Worm (Caenorhabditis elegans) whole organism, L1 larva: ENCODE data around the gene F54G2.1.
A peak's percentile ranks its signal among the peaks of the same experiment; 100 is the strongest.

Experiments used
- C16A3.4 ChIP-seq: fragments of 150-350 bp; optimal IDR thresholded peaks from 2 replicates; lab custom pipeline; 2014; ENCODE audit warnings: missing biosample characterization, missing genetic modification characterization
- C34B4.2 ChIP-seq: sonication (generic microtip); optimal IDR thresholded peaks from 2 replicates; lab custom pipeline; 2017; ENCODE audit warnings: mild to moderate bottlenecking, missing genetic modification characterization, missing compliant biosample characterization
- F16B12.6 ChIP-seq: fragments of 150-350 bp; optimal IDR thresholded peaks from 2 replicates; lab custom pipeline; 2014; ENCODE audit warnings: missing biosample characterization, missing genetic modification characterization
- Y116A8C.19 ChIP-seq: sonication (generic microtip); optimal IDR thresholded peaks from 2 replicates; lab custom pipeline; 2016; ENCODE audit warnings: missing compliant biosample characterization, missing genetic modification characterization, borderline replicate concordance
- alr-1 ChIP-seq: fragments of 200-800 bp; sonication (Bioruptor generic); optimal IDR thresholded peaks from 2 replicates; lab custom pipeline; 2018; ENCODE audit warnings: borderline replicate concordance, mild to moderate bottlenecking, missing genetic modification characterization, missing compliant biosample characterization
- aly-2 ChIP-seq: fragments of 150-350 bp; optimal IDR thresholded peaks from 2 replicates; lab custom pipeline; 2014; ENCODE audit warnings: missing biosample characterization, missing genetic modification characterization
- ama-1 ChIP-seq: fragments of 150-350 bp; optimal IDR thresholded peaks from 2 replicates; lab custom pipeline; 2014
- ceh-82 ChIP-seq, 3 experiments: fragments of 150-350 bp in 1 of 3; sonication (generic microtip) in 2 of 3; optimal IDR thresholded peaks; 2 replicates each; lab custom pipeline; 2014 to 2017; ENCODE audit warnings: missing biosample characterization in 3 of 3, missing genetic modification characterization in 3 of 3
- ceh-88 ChIP-seq: fragments of 200-800 bp; sonication (Bioruptor generic); IDR thresholded peaks from 2 replicates; pipeline ENCODE4 v1.3.6; 2022; ENCODE audit warnings: missing genetic modification characterization, missing compliant biosample characterization
- ceh-90 ChIP-seq: sonication (generic microtip); optimal IDR thresholded peaks from 2 replicates; lab custom pipeline; 2016; ENCODE audit warnings: missing genetic modification characterization, missing compliant biosample characterization
- ces-1 ChIP-seq: fragments of 150-350 bp; optimal IDR thresholded peaks from 2 replicates; lab custom pipeline; 2014; ENCODE audit warnings: missing biosample characterization, missing genetic modification reagents, missing genetic modification characterization
- dpl-1 ChIP-seq, 3 experiments: fragments of 150-350 bp in 2 of 3; sonication (generic microtip) in 1 of 3; optimal IDR thresholded peaks; 2 replicates each; lab custom pipeline; 2014 to 2017; ENCODE audit warnings: missing biosample characterization in 3 of 3, missing genetic modification characterization in 3 of 3, missing genetic modification reagents in 3 of 3
- efl-1 ChIP-seq, 4 experiments: fragments of 150-350 bp; optimal IDR thresholded peaks in 3 of 4; peaks in 1 of 4; 1 replicate in 1 of 4; 2 replicates in 3 of 4; lab custom pipeline; 2014; ENCODE audit warnings: missing biosample characterization in 2 of 4, missing genetic modification characterization in 2 of 4, missing genetic modification reagents in 2 of 4
- egl-27 ChIP-seq, 2 experiments: fragments of 150-350 bp in 1 of 2; sonication (generic microtip); optimal IDR thresholded peaks; 3 replicates each; lab custom pipeline; 2017 to 2018; ENCODE audit warnings: missing biosample characterization in 2 of 2, missing genetic modification characterization in 2 of 2, missing genetic modification reagents in 2 of 2
- elt-3 ChIP-seq, 6 experiments: fragments of 150-350 bp in 1 of 6; sonication (generic microtip); optimal IDR thresholded peaks; 2 replicates each; lab custom pipeline; 2017 to 2018; ENCODE audit warnings: missing biosample characterization in 6 of 6, missing genetic modification characterization in 6 of 6, inconsistent platforms in 1 of 6
- fkh-10 ChIP-seq: sonication (generic microtip); optimal IDR thresholded peaks from 2 replicates; lab custom pipeline; 2017; ENCODE audit warnings: missing biosample characterization, missing genetic modification reagents, missing genetic modification characterization
- fkh-4 ChIP-seq: sonication (generic microtip); optimal IDR thresholded peaks from 2 replicates; lab custom pipeline; 2016; ENCODE audit warnings: missing compliant biosample characterization, missing genetic modification characterization, borderline replicate concordance
- fos-1 ChIP-seq: fragments of 150-350 bp; optimal IDR thresholded peaks from 2 replicates; lab custom pipeline; 2014; ENCODE audit warnings: missing biosample characterization, missing genetic modification characterization
- grh-1 ChIP-seq: fragments of 200-800 bp; sonication (Bioruptor generic); IDR thresholded peaks from 2 replicates; pipeline ENCODE4 v1.3.6; 2022; ENCODE audit warnings: missing genetic modification reagents, missing genetic modification characterization, missing compliant biosample characterization
- hlh-17 ChIP-seq: fragments of 200-800 bp; sonication (Bioruptor generic); optimal IDR thresholded peaks from 2 replicates; lab custom pipeline; 2018; ENCODE audit warnings: missing genetic modification characterization, mild to moderate bottlenecking, missing compliant biosample characterization, moderate library complexity, borderline replicate concordance
- hpl-2 ChIP-seq: fragments of 150-350 bp; optimal IDR thresholded peaks from 2 replicates; lab custom pipeline; 2014; ENCODE audit warnings: missing biosample characterization, missing genetic modification reagents, missing genetic modification characterization
- lin-13 ChIP-seq: fragments of 150-350 bp; optimal IDR thresholded peaks from 2 replicates; lab custom pipeline; 2014; ENCODE audit warnings: missing biosample characterization, missing genetic modification reagents, missing genetic modification characterization
- lin-14 ChIP-seq: fragments of 200-800 bp; sonication (Bioruptor generic); optimal IDR thresholded peaks from 2 replicates; lab custom pipeline; 2018; ENCODE audit warnings: mild to moderate bottlenecking, missing genetic modification characterization, moderate library complexity, missing compliant biosample characterization
- lin-35 ChIP-seq, 2 experiments: fragments of 150-350 bp; optimal IDR thresholded peaks; 2 replicates each; lab custom pipeline; 2014; ENCODE audit warnings: missing biosample characterization in 2 of 2, missing genetic modification characterization in 2 of 2, missing genetic modification reagents in 2 of 2
- lin-39 ChIP-seq: fragments of 150-350 bp; optimal IDR thresholded peaks from 2 replicates; lab custom pipeline; 2014; ENCODE audit warnings: missing biosample characterization, missing genetic modification reagents, missing genetic modification characterization
- lir-3 ChIP-seq: sonication (generic microtip); optimal IDR thresholded peaks from 2 replicates; lab custom pipeline; 2016; ENCODE audit warnings: mild to moderate bottlenecking, missing genetic modification characterization, moderate library complexity, missing compliant biosample characterization; ENCODE audit not compliant: poor library complexity
- mab-9 ChIP-seq: fragments of 200-800 bp; sonication (Bioruptor generic); IDR thresholded peaks from 2 replicates; pipeline ENCODE4 v1.3.6; 2022; ENCODE audit warnings: missing genetic modification reagents, missing genetic modification characterization, missing compliant biosample characterization
- mep-1 ChIP-seq: fragments of 150-350 bp; optimal IDR thresholded peaks from 2 replicates; lab custom pipeline; 2014; ENCODE audit warnings: missing biosample characterization, missing genetic modification characterization
- nhr-12 ChIP-seq: sonication (generic microtip); optimal IDR thresholded peaks from 2 replicates; lab custom pipeline; 2017; ENCODE audit warnings: missing biosample characterization, missing genetic modification characterization
- nhr-19 ChIP-seq: fragments of 200-800 bp; sonication (Bioruptor generic); conservative IDR thresholded peaks from 2 replicates; pipeline ENCODE4 v1.3.6; 2022; ENCODE audit warnings: missing genetic modification characterization, missing compliant biosample characterization
- nhr-237 ChIP-seq: fragments of 150-350 bp; optimal IDR thresholded peaks from 2 replicates; lab custom pipeline; 2014; ENCODE audit warnings: missing biosample characterization, missing genetic modification characterization
- nhr-28 ChIP-seq: fragments of 150-350 bp; optimal IDR thresholded peaks from 2 replicates; lab custom pipeline; 2014; ENCODE audit warnings: missing biosample characterization, missing genetic modification characterization
- nhr-47 ChIP-seq: sonication (generic microtip); optimal IDR thresholded peaks from 2 replicates; lab custom pipeline; 2016; ENCODE audit warnings: mild to moderate bottlenecking, missing genetic modification characterization, moderate library complexity, missing compliant biosample characterization
- nhr-71 ChIP-seq: sonication (generic microtip); optimal IDR thresholded peaks from 2 replicates; lab custom pipeline; 2016; ENCODE audit warnings: mild to moderate bottlenecking, missing genetic modification characterization, moderate library complexity, missing compliant biosample characterization
- nhr-77 ChIP-seq: fragments of 150-350 bp; optimal IDR thresholded peaks from 2 replicates; lab custom pipeline; 2014; ENCODE audit warnings: missing biosample characterization, missing genetic modification characterization
- nhr-85 ChIP-seq: sonication (generic microtip); peaks from one replicate; lab custom pipeline; 2016; ENCODE audit warnings: missing genetic modification characterization, inconsistent platforms, missing compliant biosample characterization
- rnt-1 ChIP-seq: sonication (generic microtip); optimal IDR thresholded peaks from 2 replicates; lab custom pipeline; 2016; ENCODE audit warnings: mild to moderate bottlenecking, missing genetic modification characterization, moderate library complexity, missing compliant biosample characterization
- snpc-4 ChIP-seq: fragments of 150-350 bp; optimal IDR thresholded peaks from 2 replicates; lab custom pipeline; 2014; ENCODE audit warnings: missing biosample characterization, missing genetic modification characterization
- sox-4 ChIP-seq: sonication (generic microtip); optimal IDR thresholded peaks from 2 replicates; lab custom pipeline; 2016; ENCODE audit warnings: missing genetic modification characterization, missing compliant biosample characterization
- tbx-2 ChIP-seq: sonication (generic microtip); optimal IDR thresholded peaks from 2 replicates; lab custom pipeline; 2016; ENCODE audit warnings: missing genetic modification characterization, missing compliant biosample characterization
- unc-130 ChIP-seq: fragments of 150-350 bp; optimal IDR thresholded peaks from 2 replicates; lab custom pipeline; 2017; ENCODE audit warnings: missing biosample characterization, missing genetic modification characterization, inconsistent platforms
- unc-86 ChIP-seq: sonication (generic microtip); optimal IDR thresholded peaks from 2 replicates; lab custom pipeline; 2016; ENCODE audit warnings: missing genetic modification characterization, missing compliant biosample characterization
- unc-98 ChIP-seq: fragments of 200-800 bp; sonication (Bioruptor generic); IDR thresholded peaks from 2 replicates; pipeline ENCODE4 v1.3.6; 2022; ENCODE audit warnings: missing genetic modification characterization, missing compliant biosample characterization
- vab-15 ChIP-seq: sonication (generic microtip); optimal IDR thresholded peaks from 2 replicates; lab custom pipeline; 2017; ENCODE audit warnings: missing genotype, mild to moderate bottlenecking, missing genetic modification characterization, missing compliant biosample characterization
- xbp-1 ChIP-seq: sonication (generic microtip); optimal IDR thresholded peaks from 2 replicates; lab custom pipeline; 2016; ENCODE audit warnings: missing genetic modification characterization, missing compliant biosample characterization
- zag-1 ChIP-seq: fragments of 150-350 bp; optimal IDR thresholded peaks from 2 replicates; lab custom pipeline; 2014; ENCODE audit warnings: missing biosample characterization, missing genetic modification characterization
- zip-4 ChIP-seq: fragments of 200-800 bp; sonication (Bioruptor generic); optimal IDR thresholded peaks from 2 replicates; lab custom pipeline; 2018; ENCODE audit warnings: mild to moderate bottlenecking, missing genetic modification characterization, moderate library complexity, missing compliant biosample characterization
- ztf-11 ChIP-seq, 2 experiments: sonication (generic microtip); optimal IDR thresholded peaks; 2 replicates each; lab custom pipeline; 2016 to 2017; ENCODE audit warnings: missing genetic modification characterization in 2 of 2, missing biosample characterization in 1 of 2, missing compliant biosample characterization in 1 of 2
- ztf-4 ChIP-seq: fragments of 150-350 bp; optimal IDR thresholded peaks from 2 replicates; lab custom pipeline; 2014; ENCODE audit warnings: missing biosample characterization, missing genetic modification characterization

Gene F54G2.1

ce11 chrX:2673272-2673671, 9.1 kb upstream of the F54G2.1 start, which contains the start of gene ser-7:
Gene ser-7 (plus strand): TSS chrX:2673572.
- no peak for TF ChIP-seq tbx-2 (tag; lab: Kevin White, UChicago)
- no peak for TF ChIP-seq nhr-28
- no peak for TF ChIP-seq nhr-77
- TF ChIP-seq Y116A8C.19 (tag; lab: Kevin White, UChicago), result no peak
- TF ChIP-seq mep-1 (tag; lab: Kevin White, UChicago), result no peak
- no peak for TF ChIP-seq lir-3 (tag; lab: Kevin White, UChicago)
- TF ChIP-seq F16B12.6 (tag; lab: Kevin White, UChicago), result no peak
- TF ChIP-seq xbp-1 (tag; lab: Kevin White, UChicago), result no peak
- TF ChIP-seq aly-2 (tag; lab: Kevin White, UChicago), result no peak

- TF ChIP-seq zag-1 (tag; lab: Kevin White, UChicago), result no peak
- no peak for TF ChIP-seq egl-27 (tag; optimal IDR thresholded peaks at IDR 0.05; lab: Kevin White, UChicago)
- no peak for TF ChIP-seq lir-3 (tag; lab: Kevin White, UChicago)
- TF ChIP-seq ama-1 (lab: Kevin White, UChicago), result no peak
- peak; percentile 63 for TF ChIP-seq nhr-77
- TF ChIP-seq tbx-2 (tag; lab: Kevin White, UChicago), result peak; percentile 66
- TF ChIP-seq ces-1, result no peak
- peak; percentile 17 to 68 (median 36) for TF ChIP-seq ceh-82 (tag; optimal IDR thresholded peaks at IDR 0.05; lab: Kevin White, UChicago)
- TF ChIP-seq alr-1 (tag; lab: Kevin White, UChicago), result no peak
- TF ChIP-seq unc-130 (tag; lab: Kevin White, UChicago), result peak; percentile 55
- TF ChIP-seq lin-39 (tag; lab: Kevin White, UChicago), result no peak
- no peak for TF ChIP-seq vab-15 (tag; lab: Kevin White, UChicago)
- peak; percentile 25 for TF ChIP-seq unc-86 (tag; lab: Kevin White, UChicago)
- TF ChIP-seq nhr-47 (tag; lab: Kevin White, UChicago), result peak; percentile 73
- TF ChIP-seq efl-1 (optimal IDR thresholded peaks at IDR 0.05; lab: Kevin White, UChicago), result peak; percentile 41 to 54
- TF ChIP-seq efl-1 (GFP tag; optimal IDR thresholded peaks at IDR 0.05 in 1 of 2; lab: Kevin White, UChicago), result peak; percentile 12 to 93
- TF ChIP-seq mep-1 (tag; lab: Kevin White, UChicago), result peak; percentile 84
- TF ChIP-seq mab-9 (GFP tag; lab: Robert Waterston, UW), result no peak
- no peak for TF ChIP-seq snpc-4 (tag; lab: Kevin White, UChicago)
- TF ChIP-seq zip-4 (GFP tag; lab: Kevin White, UChicago), result no peak
- no peak for TF ChIP-seq ztf-11 (tag; optimal IDR thresholded peaks at IDR 0.05; lab: Kevin White, UChicago)
- TF ChIP-seq elt-3 (tag; optimal IDR thresholded peaks at IDR 0.05; lab: Kevin White, UChicago), result peak in 2 of 6 experiments; percentile 54 to 65
- peak; percentile 89 for TF ChIP-seq nhr-71 (tag; lab: Kevin White, UChicago)
- no peak for TF ChIP-seq fkh-10
- TF ChIP-seq F16B12.6 (tag; lab: Kevin White, UChicago), result peak; percentile 35
- no peak for TF ChIP-seq ceh-88 (GFP tag; lab: Robert Waterston, UW)
- no peak for TF ChIP-seq fkh-4 (tag; lab: Kevin White, UChicago)
- TF ChIP-seq hpl-2 (GFP tag; lab: Kevin White, UChicago), result no peak
- TF ChIP-seq nhr-12 (tag; lab: Kevin White, UChicago), result no peak
- peak; percentile 58 for TF ChIP-seq rnt-1 (tag; lab: Kevin White, UChicago)
- peak; percentile 73 for TF ChIP-seq nhr-19
- TF ChIP-seq ztf-4 (tag; lab: Kevin White, UChicago), result no peak
- peak; percentile 41 to 74 for TF ChIP-seq lin-35 (GFP tag; optimal IDR thresholded peaks at IDR 0.05; lab: Kevin White, UChicago)
- no peak for TF ChIP-seq sox-4 (tag; lab: Kevin White, UChicago)
- TF ChIP-seq grh-1 (GFP tag; lab: Robert Waterston, UW), result no peak
- TF ChIP-seq unc-98, result no peak
- peak; percentile 15 to 40 (median 37) for TF ChIP-seq dpl-1 (GFP tag; optimal IDR thresholded peaks at IDR 0.05; lab: Kevin White, UChicago)
- TF ChIP-seq ceh-90 (tag; lab: Kevin White, UChicago), result no peak
- TF ChIP-seq lin-14, result peak; percentile 98
- no peak for TF ChIP-seq nhr-85 (tag; lab: Kevin White, UChicago)
- peak; percentile 9 for TF ChIP-seq nhr-237 (tag; lab: Kevin White, UChicago)
- peak; percentile 51 for TF ChIP-seq fos-1 (tag; lab: Kevin White, UChicago)
- TF ChIP-seq hlh-17 (GFP tag; lab: Kevin White, UChicago), result no peak
- no peak for TF ChIP-seq C34B4.2 (tag; lab: Kevin White, UChicago)
- TF ChIP-seq lin-13, result no peak
- no peak for TF ChIP-seq nhr-28
- TF ChIP-seq C16A3.4 (tag; lab: Kevin White, UChicago), result peak; percentile 34
These were observed 3.6 kb upstream of the F54G2.1 start, which contains the start of gene C09B7.2 for ce11 chrX:2667779-2668178. Gene C09B7.2 (plus strand): TSS chrX:2668127.
